Worm (Caenorhabditis elegans): Measurements from ENCODE around the gene W06F12.3.
A peak's percentile ranks its signal among the peaks of the same experiment; 100 is the strongest.

Gene W06F12.3

ce11 chrIII:13718403-13718969 lies 16.3 kb upstream of the W06F12.3 start:
- TF ChIP-seq unc-62 (GFP tag; optimal IDR thresholded peaks at IDR 0.05): no peak
- no peak for TF ChIP-seq unc-39 (tag; optimal IDR thresholded peaks at IDR 0.05)
- TF ChIP-seq daf-12 (tag; optimal IDR thresholded peaks at IDR 0.05): no peak
- TF ChIP-seq zag-1 (tag; optimal IDR thresholded peaks at IDR 0.05): no peak
- no peak for TF ChIP-seq lin-39 (tag; optimal IDR thresholded peaks at IDR 0.05)
- TF ChIP-seq nhr-237 (tag; optimal IDR thresholded peaks at IDR 0.05): no peak
- no peak for TF ChIP-seq elt-1 (tag; optimal IDR thresholded peaks at IDR 0.05)
- TF ChIP-seq ceh-16 (tag; optimal IDR thresholded peaks at IDR 0.05): no peak
- TF ChIP-seq nhr-12 (tag; optimal IDR thresholded peaks at IDR 0.05): no peak
- TF ChIP-seq tbx-2 (tag; optimal IDR thresholded peaks at IDR 0.05): no peak
- TF ChIP-seq skn-1 (tag; optimal IDR thresholded peaks at IDR 0.05): no peak
- no peak for TF ChIP-seq ZK546.5 (tag; optimal IDR thresholded peaks at IDR 0.05)
- no peak for TF ChIP-seq elt-3 (tag; optimal IDR thresholded peaks at IDR 0.05)
- no peak for TF ChIP-seq ztf-4 (tag; optimal IDR thresholded peaks at IDR 0.05)
- TF ChIP-seq ceh-82 (tag; optimal IDR thresholded peaks at IDR 0.05): no peak
- TF ChIP-seq ama-1 (optimal IDR thresholded peaks at IDR 0.05): no peak
- TF ChIP-seq eor-1 (tag; optimal IDR thresholded peaks at IDR 0.05): no peak
- TF ChIP-seq fos-1 (tag; optimal IDR thresholded peaks at IDR 0.05): no peak
- no peak for TF ChIP-seq R02D3.7 (tag; optimal IDR thresholded peaks at IDR 0.05)
- TF ChIP-seq ceh-9 (tag; optimal IDR thresholded peaks at IDR 0.05): no peak
- TF ChIP-seq sea-2 (GFP tag; optimal IDR thresholded peaks at IDR 0.05): no peak
- no peak for TF ChIP-seq fkh-10 (GFP tag; optimal IDR thresholded peaks at IDR 0.05)
- TF ChIP-seq mdl-1 (tag; optimal IDR thresholded peaks at IDR 0.05): no peak
- peak; percentile 16 for TF ChIP-seq elt-2 (tag; optimal IDR thresholded peaks at IDR 0.05)
- TF ChIP-seq nhr-25 (tag; optimal IDR thresholded peaks at IDR 0.05): no peak
- TF ChIP-seq mml-1 (tag; optimal IDR thresholded peaks at IDR 0.05): no peak
- TF ChIP-seq nhr-67 (tag; optimal IDR thresholded peaks at IDR 0.05): no peak
- TF ChIP-seq nhr-77 (tag; optimal IDR thresholded peaks at IDR 0.05): no peak
- no peak for TF ChIP-seq aly-2 (tag; optimal IDR thresholded peaks at IDR 0.05)
- no peak for TF ChIP-seq hmg-11 (tag; optimal IDR thresholded peaks at IDR 0.05)
- no peak for TF ChIP-seq nhr-28 (tag; optimal IDR thresholded peaks at IDR 0.05)
- TF ChIP-seq nhr-23 (tag; optimal IDR thresholded peaks at IDR 0.05): no peak
- TF ChIP-seq nhr-11 (tag; optimal IDR thresholded peaks at IDR 0.05): peak; percentile 77
- TF ChIP-seq jun-1 (tag; optimal IDR thresholded peaks at IDR 0.05): no peak
- peak; percentile 26 for TF ChIP-seq pqm-1 (tag; optimal IDR thresholded peaks at IDR 0.05)
- TF ChIP-seq nfya-1 (tag; optimal IDR thresholded peaks at IDR 0.05; ENCODE audit: insufficient read depth): peak; percentile 41
- no peak for TF ChIP-seq nhr-76 (tag; optimal IDR thresholded peaks at IDR 0.05)
- no peak for TF ChIP-seq egl-27 (tag; optimal IDR thresholded peaks at IDR 0.05)
- TF ChIP-seq lsy-12 (tag; optimal IDR thresholded peaks at IDR 0.05): peak; percentile 8
- no peak for TF ChIP-seq ztf-11 (tag; optimal IDR thresholded peaks at IDR 0.05)
- peak; percentile 11 for TF ChIP-seq pha-4 (tag; optimal IDR thresholded peaks at IDR 0.05)
- TF ChIP-seq nhr-43 (tag; optimal IDR thresholded peaks at IDR 0.05; ENCODE audit: poor library complexity, severe bottlenecking): no peak
- TF ChIP-seq lin-15B (tag; optimal IDR thresholded peaks at IDR 0.05): no peak
- no peak for TF ChIP-seq ceh-28 (tag; optimal IDR thresholded peaks at IDR 0.05)
- peak; percentile 16 for TF ChIP-seq egl-5 (tag; optimal IDR thresholded peaks at IDR 0.05)
- TF ChIP-seq snpc-4 (tag; optimal IDR thresholded peaks at IDR 0.05): no peak
- no peak for TF ChIP-seq fkh-2 (tag; optimal IDR thresholded peaks at IDR 0.05)

All from whole organism, L3 larva.